Fruit fly (Drosophila melanogaster) whole organism, embryonic: ENCODE measurements around the gene Ube3a.

Experiments used
- BEAF-32 ChIP-seq: fragments of 200-800 bp; sonication (Bioruptor generic); optimal IDR thresholded peaks from 3 replicates; lab custom pipeline; 2017; ENCODE audit warnings: missing biosample characterization, missing genetic modification characterization, mild to moderate bottlenecking, moderate library complexity, missing genetic modification reagents
- BtbVII ChIP-seq: fragments of 200-800 bp; sonication (Bioruptor generic); optimal IDR thresholded peaks from 3 replicates; lab custom pipeline; 2017; ENCODE audit warnings: missing biosample characterization, mild to moderate bottlenecking, missing genetic modification characterization
- CG10147 ChIP-seq: fragments of 200-800 bp; sonication (Bioruptor generic); optimal IDR thresholded peaks from 2 replicates; lab custom pipeline; 2019; ENCODE audit warnings: missing biosample characterization, mild to moderate bottlenecking, missing genetic modification characterization, moderate library complexity
- CG10543 ChIP-seq: fragments of 200-800 bp; sonication (Bioruptor generic); optimal IDR thresholded peaks from 3 replicates; lab custom pipeline; 2017; ENCODE audit warnings: missing biosample characterization, mild to moderate bottlenecking, missing genetic modification characterization, moderate library complexity
- CG10565 ChIP-seq: fragments of 200-800 bp; sonication (Bioruptor generic); optimal IDR thresholded peaks from 3 replicates; lab custom pipeline; 2016; ENCODE audit warnings: missing biosample characterization, mild to moderate bottlenecking, missing genetic modification characterization
- CG12155 ChIP-seq: fragments of 200-800 bp; sonication (Bioruptor generic); optimal IDR thresholded peaks from 3 replicates; lab custom pipeline; 2016; ENCODE audit warnings: missing biosample characterization, missing genetic modification characterization
- CG14050 ChIP-seq: fragments of 200-800 bp; sonication (Bioruptor generic); IDR thresholded peaks from 3 replicates; pipeline ENCODE4 v1.3.6; 2022; ENCODE audit warnings: missing biosample characterization, missing genetic modification characterization
- CG15696 ChIP-seq: fragments of 200-800 bp; sonication (Bioruptor generic); optimal IDR thresholded peaks from 2 replicates; lab custom pipeline; 2019; ENCODE audit warnings: missing biosample characterization, mild to moderate bottlenecking, missing genetic modification characterization, moderate library complexity
- CG16863 ChIP-seq: fragments of 200-800 bp; sonication (Bioruptor generic); optimal IDR thresholded peaks from 3 replicates; lab custom pipeline; 2016; ENCODE audit warnings: missing biosample characterization, missing genetic modification characterization
- CG17359 ChIP-seq: fragments of 200-800 bp; sonication (Bioruptor generic); optimal IDR thresholded peaks from 3 replicates; lab custom pipeline; 2018; ENCODE audit warnings: missing biosample characterization, mild to moderate bottlenecking, missing genetic modification characterization, moderate library complexity
- CG18011 ChIP-seq: fragments of 200-800 bp; sonication (Bioruptor generic); optimal IDR thresholded peaks from 2 replicates; lab custom pipeline; 2017; ENCODE audit warnings: missing biosample characterization, missing genetic modification characterization, mild to moderate bottlenecking, moderate library complexity, missing genotype
- CG18599 ChIP-seq: fragments of 200-800 bp; sonication (Bioruptor generic); optimal IDR thresholded peaks from 3 replicates; lab custom pipeline; 2017; ENCODE audit warnings: missing biosample characterization, missing genetic modification characterization, mild to moderate bottlenecking, moderate library complexity, missing genetic modification reagents
- CG2678 ChIP-seq: fragments of 200-800 bp; sonication (Bioruptor generic); optimal IDR thresholded peaks from 3 replicates; lab custom pipeline; 2019; ENCODE audit warnings: missing biosample characterization, mild to moderate bottlenecking, missing genetic modification characterization, moderate library complexity
- CG4328 ChIP-seq: fragments of 200-800 bp; sonication (Bioruptor generic); optimal IDR thresholded peaks from 3 replicates; lab custom pipeline; 2017; ENCODE audit warnings: missing biosample characterization, missing genetic modification reagents, missing genetic modification characterization
- CG5245 ChIP-seq: fragments of 200-800 bp; sonication (Bioruptor generic); optimal IDR thresholded peaks from 3 replicates; lab custom pipeline; 2016; ENCODE audit warnings: missing biosample characterization, missing genetic modification characterization
- CG8089 ChIP-seq: fragments of 200-800 bp; sonication (Bioruptor generic); optimal IDR thresholded peaks from 3 replicates; lab custom pipeline; 2016; ENCODE audit warnings: missing biosample characterization, missing genetic modification characterization
- Dbx ChIP-seq: fragments of 200-800 bp; sonication (Bioruptor generic); IDR thresholded peaks from 3 replicates; pipeline ENCODE4 v1.3.6; 2022; ENCODE audit warnings: missing biosample characterization, missing genetic modification characterization
- Dek ChIP-seq: fragments of 200-800 bp; sonication (Bioruptor generic); optimal IDR thresholded peaks from 3 replicates; lab custom pipeline; 2019; ENCODE audit warnings: missing biosample characterization, mild to moderate bottlenecking, missing genetic modification characterization, moderate library complexity
- E2f1 ChIP-seq: fragments of 200-800 bp; sonication (Bioruptor generic); IDR thresholded peaks from 2 replicates; pipeline ENCODE4 v1.3.6; 2022; ENCODE audit warnings: missing biosample characterization, missing genetic modification characterization
- ERR ChIP-seq: fragments of 200-800 bp; sonication (Bioruptor generic); optimal IDR thresholded peaks from 2 replicates; lab custom pipeline; 2016; ENCODE audit warnings: missing biosample characterization, missing genetic modification characterization
- Fer1 ChIP-seq: fragments of 200-800 bp; sonication (Bioruptor generic); optimal IDR thresholded peaks from 2 replicates; lab custom pipeline; 2017; ENCODE audit warnings: missing biosample characterization, mild to moderate bottlenecking, missing genetic modification characterization
- Hey ChIP-seq: fragments of 200-800 bp; sonication (Bioruptor generic); optimal IDR thresholded peaks from 3 replicates; lab custom pipeline; 2018; ENCODE audit warnings: missing biosample characterization, mild to moderate bottlenecking, missing genetic modification characterization
- Hmr ChIP-seq: fragments of 200-800 bp; sonication (Bioruptor generic); optimal IDR thresholded peaks from 3 replicates; lab custom pipeline; 2017; ENCODE audit warnings: mild to moderate bottlenecking, missing biosample characterization, missing genetic modification reagents, missing genetic modification characterization
- Hmx ChIP-seq: fragments of 200-800 bp; sonication (Bioruptor generic); optimal IDR thresholded peaks from 2 replicates; lab custom pipeline; 2016; ENCODE audit warnings: missing biosample characterization, missing genetic modification characterization
- Lpt ChIP-seq: fragments of >200 bp; optimal IDR thresholded peaks from 2 replicates; lab custom pipeline; 2018; ENCODE audit warnings: missing biosample characterization, missing genetic modification characterization
- Med ChIP-seq: fragments of 200-800 bp; sonication (Bioruptor generic); peaks from one replicate; lab custom pipeline; 2016; ENCODE audit warnings: missing biosample characterization, missing genetic modification characterization, mild to moderate bottlenecking, inconsistent platforms, moderate library complexity
- NFAT ChIP-seq: fragments of 200-800 bp; sonication (Bioruptor generic); IDR thresholded peaks from 2 replicates; pipeline ENCODE4 v1.3.6; 2022; ENCODE audit warnings: missing biosample characterization, missing genetic modification characterization
- Sox102F ChIP-seq: fragments of 200-800 bp; sonication (Bioruptor generic); optimal IDR thresholded peaks from 2 replicates; lab custom pipeline; 2018; ENCODE audit warnings: missing biosample characterization, mild to moderate bottlenecking, missing genetic modification characterization, moderate library complexity
- Spps ChIP-seq: fragments of 200-800 bp; sonication (Bioruptor generic); optimal IDR thresholded peaks from 2 replicates; lab custom pipeline; 2018; ENCODE audit warnings: missing biosample characterization, mild to moderate bottlenecking, missing genetic modification characterization
- Sry-β ChIP-seq: fragments of 200-800 bp; sonication (Bioruptor generic); optimal IDR thresholded peaks from 2 replicates; lab custom pipeline; 2018; ENCODE audit warnings: missing biosample characterization, mild to moderate bottlenecking, missing genetic modification characterization, moderate library complexity
- Usf ChIP-seq: fragments of 200-800 bp; sonication (Bioruptor generic); optimal IDR thresholded peaks from 2 replicates; lab custom pipeline; 2017; ENCODE audit warnings: missing genotype, missing biosample characterization, missing genetic modification characterization
- Vsx1 ChIP-seq: fragments of 200-800 bp; sonication (Bioruptor generic); optimal IDR thresholded peaks from 2 replicates; lab custom pipeline; 2017; ENCODE audit warnings: missing biosample characterization, mild to moderate bottlenecking, missing genetic modification characterization, missing genetic modification reagents
- Xrp1 ChIP-seq: fragments of 200-800 bp; sonication (Bioruptor generic); IDR thresholded peaks from 2 replicates; pipeline ENCODE4 v1.3.6; 2022; ENCODE audit warnings: missing biosample characterization, missing genetic modification characterization
- ab ChIP-seq: fragments of 200-800 bp; sonication (Bioruptor generic); optimal IDR thresholded peaks from 2 replicates; lab custom pipeline; 2016; ENCODE audit warnings: missing biosample characterization, missing genetic modification characterization
- abd-A ChIP-seq: fragments of 200-800 bp; sonication (Bioruptor generic); optimal IDR thresholded peaks from 3 replicates; lab custom pipeline; 2019; ENCODE audit warnings: missing biosample characterization, mild to moderate bottlenecking, missing genetic modification characterization, moderate library complexity
- cas ChIP-seq: fragments of 200-800 bp; sonication (Bioruptor generic); IDR thresholded peaks from 2 replicates; pipeline ENCODE4 v1.3.6; 2022; ENCODE audit warnings: missing biosample characterization, missing genetic modification characterization
- disco-r ChIP-seq: fragments of 200-800 bp; sonication (Bioruptor generic); optimal IDR thresholded peaks from 2 replicates; lab custom pipeline; 2016; ENCODE audit warnings: missing biosample characterization, missing genetic modification characterization
- dmrt11E ChIP-seq: fragments of 200-800 bp; sonication (Bioruptor generic); optimal IDR thresholded peaks from 3 replicates; lab custom pipeline; 2018; ENCODE audit warnings: missing biosample characterization, mild to moderate bottlenecking, missing genetic modification characterization, moderate library complexity
- gem ChIP-seq: fragments of 200-800 bp; sonication (Bioruptor generic); optimal IDR thresholded peaks from 2 replicates; lab custom pipeline; 2019; ENCODE audit warnings: missing biosample characterization, mild to moderate bottlenecking, missing genetic modification characterization, moderate library complexity
- pan ChIP-seq, 4 experiments: fragments of >200 bp in 3 of 4; fragments of 200-800 bp in 1 of 4; sonication (Bioruptor generic) in 1 of 4; optimal IDR thresholded peaks in 3 of 4; IDR thresholded peaks in 1 of 4; 2 replicates each; pipeline versions ENCODE4 v1.3.6 to Lab custom; 2017 to 2022; ENCODE audit warnings: missing biosample characterization in 2 of 4, missing genetic modification characterization in 2 of 4, mixed read lengths in 1 of 4
- pho ChIP-seq: fragments of 200-800 bp; sonication (Bioruptor generic); optimal IDR thresholded peaks from 2 replicates; lab custom pipeline; 2016; ENCODE audit warnings: missing biosample characterization, missing genetic modification characterization
- psq ChIP-seq: fragments of 200-800 bp; sonication (Bioruptor generic); optimal IDR thresholded peaks from 2 replicates; lab custom pipeline; 2017; ENCODE audit warnings: missing biosample characterization, missing genetic modification characterization
- pzg ChIP-seq: fragments of 200-800 bp; sonication (Bioruptor generic); optimal IDR thresholded peaks from 3 replicates; lab custom pipeline; 2018; ENCODE audit warnings: missing biosample characterization, mild to moderate bottlenecking, missing genetic modification characterization, moderate library complexity
- schlank ChIP-seq: fragments of 200-800 bp; sonication (Bioruptor generic); optimal IDR thresholded peaks from 2 replicates; lab custom pipeline; 2018; ENCODE audit warnings: missing biosample characterization, mild to moderate bottlenecking, missing genetic modification characterization
- sens ChIP-seq: fragments of 200-800 bp; sonication (Bioruptor generic); peaks from one replicate; lab custom pipeline; 2016; ENCODE audit warnings: missing biosample characterization, missing genetic modification characterization
- seq ChIP-seq: fragments of 200-800 bp; sonication (Bioruptor generic); IDR thresholded peaks from 2 replicates; pipeline ENCODE4 v1.3.6; 2022; ENCODE audit warnings: missing biosample characterization, missing genetic modification characterization
- sob ChIP-seq: fragments of 200-800 bp; sonication (Bioruptor generic); IDR thresholded peaks from 2 replicates; pipeline ENCODE4 v1.3.6; 2022; ENCODE audit warnings: missing biosample characterization, missing genetic modification characterization
- toy ChIP-seq: fragments of 200-800 bp; sonication (Bioruptor generic); IDR thresholded peaks from 2 replicates; pipeline ENCODE4 v1.3.6; 2022; ENCODE audit warnings: missing biosample characterization, missing genetic modification characterization
- trh ChIP-seq: fragments of 200-800 bp; sonication (Bioruptor generic); optimal IDR thresholded peaks from 2 replicates; lab custom pipeline; 2016; ENCODE audit warnings: missing biosample characterization, missing genetic modification characterization
- vvl ChIP-seq: fragments of 200-800 bp; sonication (Bioruptor generic); IDR thresholded peaks from 2 replicates; pipeline ENCODE4 v1.3.6; 2022; ENCODE audit warnings: missing biosample characterization, missing genetic modification characterization
- zf30C ChIP-seq: fragments of 200-800 bp; sonication (Bioruptor generic); optimal IDR thresholded peaks from 3 replicates; lab custom pipeline; 2018; ENCODE audit warnings: missing biosample characterization, mild to moderate bottlenecking, missing genetic modification characterization

The Ube3a gene

dm6 chr3L:11204852-11205251 is 5.5 kb downstream of the Ube3a start (continued):
- TF ChIP-seq Vsx1 (GFP tag; lab: Kevin White, UChicago) = no peak
- TF ChIP-seq CG18011 (GFP tag; lab: Kevin White, UChicago) = no peak
- no peak for TF ChIP-seq CG10543 (GFP tag; lab: Kevin White, UChicago)
- no peak for TF ChIP-seq Sry-β (GFP tag; lab: Kevin White, UChicago)
- no peak for TF ChIP-seq CG5245 (GFP tag; lab: Kevin White, UChicago)
- TF ChIP-seq BEAF-32 (GFP tag; lab: Kevin White, UChicago) = no peak
- no peak for TF ChIP-seq ERR (GFP tag; lab: Kevin White, UChicago)
- no peak for TF ChIP-seq Dek (tag; lab: Kevin White, UChicago)
- no peak for TF ChIP-seq pzg (GFP tag; lab: Kevin White, UChicago)
- TF ChIP-seq CG10147 (GFP tag; lab: Kevin White, UChicago) = peak; percentile 20
- no peak for TF ChIP-seq BtbVII
- TF ChIP-seq Med (GFP tag; lab: Kevin White, UChicago) = no peak
- no peak for TF ChIP-seq trh (GFP tag; lab: Kevin White, UChicago)
- TF ChIP-seq Hmx (GFP tag; lab: Kevin White, UChicago) = no peak
- no peak for TF ChIP-seq Hmr
- TF ChIP-seq Lpt = no peak
- TF ChIP-seq schlank (tag; lab: Kevin White, UChicago) = no peak
- TF ChIP-seq Sox102F (GFP tag; lab: Kevin White, UChicago) = no peak
- TF ChIP-seq CG4328 (GFP tag; lab: Kevin White, UChicago) = no peak
- TF ChIP-seq disco-r (GFP tag; lab: Kevin White, UChicago) = no peak
- no peak for TF ChIP-seq Fer1 (GFP tag; lab: Kevin White, UChicago)
- no peak for TF ChIP-seq CG10565 (GFP tag; lab: Kevin White, UChicago)
- TF ChIP-seq Xrp1 = peak; percentile 49; the same call in 1 of the 2 replicates
- peak; percentile 44; the same call in 1 of the 2 replicates for TF ChIP-seq vvl (GFP tag; lab: Robert Waterston, UW)
- TF ChIP-seq pho = no peak
- TF ChIP-seq cas (GFP tag; lab: Robert Waterston, UW) = no peak
- TF ChIP-seq CG2678 (tag; lab: Kevin White, UChicago) = peak; percentile 48
- no peak for TF ChIP-seq toy (GFP tag; lab: Robert Waterston, UW)
- TF ChIP-seq gem (tag; lab: Kevin White, UChicago) = peak; percentile 46
- TF ChIP-seq seq = no peak
- no peak for TF ChIP-seq E2f1 (GFP tag; lab: Robert Waterston, UW)
- no peak for TF ChIP-seq CG16863
- TF ChIP-seq pan (optimal IDR thresholded peaks at IDR 0.05; lab: Kevin White, UChicago) = no peak
- no peak for TF ChIP-seq pan (GFP tag; optimal IDR thresholded peaks at IDR 0.05 in 1 of 2, IDR thresholded peaks at IDR 0.05 in 1 of 2)
- TF ChIP-seq CG8089 (GFP tag; lab: Kevin White, UChicago) = no peak
- no peak for TF ChIP-seq abd-A (tag; lab: Kevin White, UChicago)
- peak; percentile 17 for TF ChIP-seq dmrt11E (tag; lab: Kevin White, UChicago)
- no peak for TF ChIP-seq Dbx
- TF ChIP-seq sob (GFP tag; lab: Robert Waterston, UW) = no peak
- no peak for TF ChIP-seq NFAT (GFP tag; lab: Robert Waterston, UW)
- no peak for TF ChIP-seq psq (GFP tag; lab: Kevin White, UChicago)
- TF ChIP-seq CG15696 (tag; lab: Kevin White, UChicago) = no peak
- TF ChIP-seq zf30C = no peak
- TF ChIP-seq CG18599 (GFP tag; lab: Kevin White, UChicago) = no peak
- TF ChIP-seq CG12155 (GFP tag; lab: Kevin White, UChicago) = no peak
- no peak for TF ChIP-seq Spps (tag; lab: Kevin White, UChicago)
- no peak for TF ChIP-seq Usf (GFP tag; lab: Kevin White, UChicago)
- no peak for TF ChIP-seq sens (GFP tag; lab: Kevin White, UChicago)
- no peak for TF ChIP-seq Hey (tag; lab: Kevin White, UChicago)
- no peak for TF ChIP-seq CG14050 (GFP tag; lab: Robert Waterston, UW)
- peak; percentile 24 for TF ChIP-seq CG17359 (tag; lab: Kevin White, UChicago)
- no peak for TF ChIP-seq ab
